Worm (Caenorhabditis elegans) whole organism, young adult: ENCODE data around the gene sulp-4.

Experiments used
- F39B2.1 ChIP-seq: fragments of 200-800 bp; sonication (Bioruptor generic); IDR thresholded peaks from 2 replicates; pipeline ENCODE4 v1.3.6; 2022; ENCODE audit warnings: missing genetic modification reagents, missing genetic modification characterization, missing compliant biosample characterization
- Y53G8AR.9 ChIP-seq: fragments of 200-800 bp; sonication (Bioruptor generic); conservative IDR thresholded peaks from 2 replicates; pipeline ENCODE4 v1.3.6; 2022; ENCODE audit warnings: missing genetic modification reagents, missing genetic modification characterization, missing compliant biosample characterization
- Y79H2A.3 ChIP-seq: fragments of 200-800 bp; sonication (Bioruptor generic); conservative IDR thresholded peaks from 2 replicates; pipeline ENCODE4 v1.3.6; 2022; ENCODE audit warnings: missing genetic modification reagents, missing genetic modification characterization, missing compliant biosample characterization
- Y95B8A.8 ChIP-seq: fragments of 200-800 bp; sonication (Bioruptor generic); IDR thresholded peaks from 2 replicates; pipeline ENCODE4 v1.3.6; 2022; ENCODE audit warnings: missing genetic modification reagents, missing genetic modification characterization, missing compliant biosample characterization
- akir-1 ChIP-seq: fragments of 200-800 bp; sonication (Bioruptor generic); optimal IDR thresholded peaks from 2 replicates; lab custom pipeline; 2018; ENCODE audit warnings: mild to moderate bottlenecking, missing genetic modification characterization, moderate library complexity, missing compliant biosample characterization
- ama-1 ChIP-seq, 3 experiments: fragments of 150-350 bp in 1 of 3; sonication (generic microtip) in 2 of 3; optimal IDR thresholded peaks; 2 replicates each; lab custom pipeline; 2014 to 2018; ENCODE audit warnings: missing biosample characterization in 2 of 3, missing genetic modification characterization in 2 of 3, missing genetic modification reagents in 2 of 3
- aptf-3 ChIP-seq: fragments of 200-800 bp; sonication (Bioruptor generic); IDR thresholded peaks from 2 replicates; pipeline ENCODE4 v1.3.6; 2022; ENCODE audit warnings: missing genetic modification characterization, missing compliant biosample characterization
- atf-7 ChIP-seq: sonication (generic microtip); optimal IDR thresholded peaks from 2 replicates; lab custom pipeline; 2017; ENCODE audit warnings: mild to moderate bottlenecking, missing genetic modification characterization, missing compliant biosample characterization
- cebp-1 ChIP-seq, 2 experiments: fragments of 200-800 bp in 1 of 2; sonication (Bioruptor generic) in 1 of 2; sonication (generic microtip) in 1 of 2; IDR thresholded peaks in 1 of 2; optimal IDR thresholded peaks in 1 of 2; 2 replicates each; pipeline versions ENCODE4 v1.3.6 to Lab custom; 2017 to 2022; ENCODE audit warnings: missing compliant biosample characterization in 2 of 2, missing genetic modification characterization in 2 of 2, mild to moderate bottlenecking in 1 of 2, missing genetic modification reagents in 1 of 2, moderate library complexity in 1 of 2
- ceh-100 ChIP-seq: fragments of 200-800 bp; sonication (Bioruptor generic); IDR thresholded peaks from 2 replicates; pipeline ENCODE4 v1.3.6; 2022; ENCODE audit warnings: missing genetic modification reagents, missing genetic modification characterization, missing compliant biosample characterization
- ceh-27 ChIP-seq: fragments of 200-800 bp; sonication (Bioruptor generic); optimal IDR thresholded peaks from 2 replicates; lab custom pipeline; 2018; ENCODE audit warnings: mild to moderate bottlenecking, missing genetic modification characterization, moderate library complexity, missing compliant biosample characterization
- ceh-79 ChIP-seq: sonication (generic microtip); optimal IDR thresholded peaks from 2 replicates; lab custom pipeline; 2017; ENCODE audit warnings: mild to moderate bottlenecking, missing genetic modification characterization, missing compliant biosample characterization
- gei-17 ChIP-seq: fragments of 200-800 bp; sonication (Bioruptor generic); optimal IDR thresholded peaks from 2 replicates; lab custom pipeline; 2018; ENCODE audit warnings: mild to moderate bottlenecking, missing genetic modification characterization, missing compliant biosample characterization
- lsl-1 ChIP-seq: fragments of 200-800 bp; sonication (Bioruptor generic); optimal IDR thresholded peaks from 2 replicates; lab custom pipeline; 2018; ENCODE audit warnings: mild to moderate bottlenecking, missing genetic modification characterization, moderate library complexity, missing compliant biosample characterization
- lsy-27 ChIP-seq: sonication (generic microtip); optimal IDR thresholded peaks from 2 replicates; lab custom pipeline; 2017; ENCODE audit warnings: missing genetic modification characterization, mild to moderate bottlenecking, missing compliant biosample characterization, antibody characterized with exemption, missing genotype, borderline replicate concordance; ENCODE audit not compliant: insufficient read depth
- nhr-120 ChIP-seq: fragments of 200-800 bp; sonication (Bioruptor generic); IDR thresholded peaks from 2 replicates; pipeline ENCODE4 v1.3.6; 2022; ENCODE audit warnings: missing genetic modification characterization, missing compliant biosample characterization
- snpc-3.4 ChIP-seq: sonication (generic microtip); optimal IDR thresholded peaks from 2 replicates; lab custom pipeline; 2017; ENCODE audit warnings: missing genetic modification characterization, mild to moderate bottlenecking, missing compliant biosample characterization, antibody characterized with exemption, moderate library complexity, missing genotype, missing genetic modification reagents

The sulp-4 gene

ce11 chrV:11921689-11922517 is 46.7 kb downstream of the sulp-4 start (continued):
- no peak for TF ChIP-seq ama-1 (optimal IDR thresholded peaks at IDR 0.05; lab: Kevin White, UChicago)
- TF ChIP-seq ama-1 (GFP tag; optimal IDR thresholded peaks at IDR 0.05; lab: Kevin White, UChicago), result no peak
- no peak for TF ChIP-seq snpc-3.4 (tag; lab: Kevin White, UChicago)
- TF ChIP-seq nhr-120 (GFP tag; lab: Robert Waterston, UW), result no peak
- TF ChIP-seq ceh-27 (GFP tag; lab: Kevin White, UChicago), result no peak
- TF ChIP-seq lsl-1 (GFP tag; lab: Kevin White, UChicago), result no peak
- peak; percentile 3 for TF ChIP-seq atf-7 (tag; lab: Kevin White, UChicago)
- no peak for TF ChIP-seq ceh-100 (GFP tag; lab: Robert Waterston, UW)
- TF ChIP-seq Y53G8AR.9 (GFP tag; lab: Robert Waterston, UW), result no peak
- no peak for TF ChIP-seq lsy-27 (tag; lab: Kevin White, UChicago)
- no peak for TF ChIP-seq gei-17 (GFP tag; lab: Kevin White, UChicago)
- TF ChIP-seq Y95B8A.8 (GFP tag; lab: Robert Waterston, UW), result no peak
- no peak for TF ChIP-seq ceh-79 (tag; lab: Kevin White, UChicago)
- TF ChIP-seq akir-1 (GFP tag; lab: Kevin White, UChicago), result no peak
- TF ChIP-seq cebp-1 (GFP tag; IDR thresholded peaks at IDR 0.05; lab: Robert Waterston, UW), result no peak
- peak; percentile 36 for TF ChIP-seq cebp-1 (tag; optimal IDR thresholded peaks at IDR 0.05; lab: Kevin White, UChicago)

ce11 chrV:11927346-11927745 is 52.2 kb downstream of the sulp-4 start, which contains the start of gene osm-6:
Gene osm-6, minus strand, starts transcription at chrV:11927446.
- TF ChIP-seq Y79H2A.3 (no peak), F39B2.1 (no peak), aptf-3 (GFP tag; lab: Robert Waterston, UW) (no peak)
